Fruit fly (Drosophila melanogaster) whole organism, embryonic: ENCODE results near the gene CG18788.

ENCODE experiments used
- Antp ChIP-seq: fragments of 200-800 bp; sonication (Bioruptor generic); optimal IDR thresholded peaks from 3 replicates; lab custom pipeline; 2016; ENCODE audit warnings: missing biosample characterization, missing genetic modification characterization
- Awh ChIP-seq: fragments of 200-800 bp; sonication (Bioruptor generic); IDR thresholded peaks from 2 replicates; pipeline ENCODE4, ENCODE4 v1.3.6; 2022; ENCODE audit warnings: missing biosample characterization, missing genetic modification characterization
- Blimp-1 ChIP-seq: fragments of 200-800 bp; sonication (Bioruptor generic); optimal IDR thresholded peaks from 3 replicates; lab custom pipeline; 2018; ENCODE audit warnings: missing biosample characterization, missing genetic modification characterization, mild to moderate bottlenecking, moderate library complexity, missing genetic modification reagents
- CG10209 ChIP-seq: fragments of 200-800 bp; sonication (Bioruptor generic); optimal IDR thresholded peaks from 3 replicates; lab custom pipeline; 2017; ENCODE audit warnings: missing biosample characterization, mild to moderate bottlenecking, missing genetic modification characterization, missing genetic modification reagents
- CG12659 ChIP-seq: fragments of 200-800 bp; sonication (Bioruptor generic); optimal IDR thresholded peaks from 3 replicates; lab custom pipeline; 2017; ENCODE audit warnings: mild to moderate bottlenecking, missing biosample characterization, missing genetic modification reagents, missing genetic modification characterization
- CG13624 ChIP-seq: fragments of 200-800 bp; sonication (Bioruptor generic); optimal IDR thresholded peaks from 2 replicates; lab custom pipeline; 2016; ENCODE audit warnings: missing biosample characterization, missing genetic modification characterization
- CG14710 ChIP-seq: fragments of 200-800 bp; sonication (Bioruptor generic); optimal IDR thresholded peaks from 3 replicates; lab custom pipeline; 2019; ENCODE audit warnings: missing biosample characterization, mild to moderate bottlenecking, missing genetic modification characterization, moderate library complexity
- CG15696 ChIP-seq: fragments of 200-800 bp; sonication (Bioruptor generic); optimal IDR thresholded peaks from 2 replicates; lab custom pipeline; 2019; ENCODE audit warnings: missing biosample characterization, mild to moderate bottlenecking, missing genetic modification characterization, moderate library complexity
- CG16779 ChIP-seq: fragments of 200-800 bp; sonication (Bioruptor generic); IDR thresholded peaks from 2 replicates; pipeline ENCODE4 v1.3.6; 2022; ENCODE audit warnings: missing biosample characterization, missing genetic modification characterization
- CG17328 ChIP-seq: fragments of 200-800 bp; sonication (Bioruptor generic); IDR thresholded peaks from 2 replicates; pipeline ENCODE4 v1.3.6; 2022; ENCODE audit warnings: missing biosample characterization, missing genetic modification characterization
- CG3065 ChIP-seq: fragments of 200-800 bp; sonication (Bioruptor generic); optimal IDR thresholded peaks from 2 replicates; lab custom pipeline; 2016; ENCODE audit warnings: missing biosample characterization, missing genetic modification characterization
- CG3163 ChIP-seq: fragments of 200-800 bp; sonication (Bioruptor generic); optimal IDR thresholded peaks from 3 replicates; lab custom pipeline; 2016; ENCODE audit warnings: missing biosample characterization, missing genetic modification characterization
- CG3281 ChIP-seq: fragments of 200-800 bp; sonication (Bioruptor generic); optimal IDR thresholded peaks from 3 replicates; lab custom pipeline; 2017; ENCODE audit warnings: missing biosample characterization, mild to moderate bottlenecking, missing genetic modification characterization
- CG33213 ChIP-seq: fragments of 200-800 bp; sonication (Bioruptor generic); optimal IDR thresholded peaks from 3 replicates; lab custom pipeline; 2016; ENCODE audit warnings: missing biosample characterization, missing genetic modification characterization
- CG34422 ChIP-seq: fragments of 200-800 bp; sonication (Bioruptor generic); IDR thresholded peaks from 3 replicates; pipeline ENCODE4 v1.3.6; 2022; ENCODE audit warnings: missing biosample characterization, missing genetic modification characterization
- CG3838 ChIP-seq: fragments of 200-800 bp; sonication (Bioruptor generic); optimal IDR thresholded peaks from 3 replicates; lab custom pipeline; 2016; ENCODE audit warnings: missing biosample characterization, missing genetic modification characterization
- CG9437 ChIP-seq: fragments of 200-800 bp; sonication (Bioruptor generic); optimal IDR thresholded peaks from 2 replicates; lab custom pipeline; 2018; ENCODE audit warnings: missing biosample characterization, mild to moderate bottlenecking, missing genetic modification characterization
- CTCF ChIP-seq: fragments of 200-800 bp; sonication (Bioruptor generic); optimal IDR thresholded peaks from 2 replicates; lab custom pipeline; 2017; ENCODE audit warnings: missing biosample characterization, mild to moderate bottlenecking, missing genetic modification characterization, moderate library complexity
- Camta ChIP-seq: fragments of 200-800 bp; sonication (Bioruptor generic); optimal IDR thresholded peaks from 2 replicates; lab custom pipeline; 2016; ENCODE audit warnings: missing biosample characterization, missing genetic modification characterization
- Chrac-16 ChIP-seq: fragments of 200-800 bp; sonication (Bioruptor generic); optimal IDR thresholded peaks from 3 replicates; lab custom pipeline; 2016; ENCODE audit warnings: missing biosample characterization, missing genetic modification characterization
- Dek ChIP-seq: fragments of 200-800 bp; sonication (Bioruptor generic); optimal IDR thresholded peaks from 3 replicates; lab custom pipeline; 2019; ENCODE audit warnings: missing biosample characterization, mild to moderate bottlenecking, missing genetic modification characterization, moderate library complexity
- Hmx ChIP-seq: fragments of 200-800 bp; sonication (Bioruptor generic); optimal IDR thresholded peaks from 2 replicates; lab custom pipeline; 2016; ENCODE audit warnings: missing biosample characterization, missing genetic modification characterization
- Oli ChIP-seq: fragments of 200-800 bp; sonication (Bioruptor generic); optimal IDR thresholded peaks from 2 replicates; lab custom pipeline; 2018; ENCODE audit warnings: missing biosample characterization, mild to moderate bottlenecking, missing genetic modification characterization, moderate library complexity
- Poxn ChIP-seq: fragments of 200-800 bp; sonication (Bioruptor generic); IDR thresholded peaks from 2 replicates; pipeline ENCODE4 v1.3.6; 2022; ENCODE audit warnings: missing biosample characterization, missing genetic modification characterization
- Sox102F ChIP-seq: fragments of 200-800 bp; sonication (Bioruptor generic); optimal IDR thresholded peaks from 2 replicates; lab custom pipeline; 2018; ENCODE audit warnings: missing biosample characterization, mild to moderate bottlenecking, missing genetic modification characterization, moderate library complexity
- Spps ChIP-seq: fragments of 200-800 bp; sonication (Bioruptor generic); optimal IDR thresholded peaks from 2 replicates; lab custom pipeline; 2018; ENCODE audit warnings: missing biosample characterization, mild to moderate bottlenecking, missing genetic modification characterization
- al ChIP-seq: fragments of 200-800 bp; sonication (Bioruptor generic); IDR thresholded peaks from 2 replicates; pipeline ENCODE4 v1.3.6; 2022; ENCODE audit warnings: missing biosample characterization, missing genetic modification characterization
- cas ChIP-seq: fragments of 200-800 bp; sonication (Bioruptor generic); IDR thresholded peaks from 2 replicates; pipeline ENCODE4 v1.3.6; 2022; ENCODE audit warnings: missing biosample characterization, missing genetic modification characterization
- croc ChIP-seq: fragments of 200-800 bp; sonication (Bioruptor generic); conservative IDR thresholded peaks from 3 replicates; pipeline ENCODE4 v1.3.6; 2022; ENCODE audit warnings: missing biosample characterization, missing genetic modification characterization
- dmrt99B ChIP-seq: fragments of 200-800 bp; sonication (Bioruptor generic); optimal IDR thresholded peaks from 2 replicates; lab custom pipeline; 2018; ENCODE audit warnings: missing biosample characterization, mild to moderate bottlenecking, missing genetic modification characterization, moderate library complexity
- dysf ChIP-seq: fragments of 200-800 bp; sonication (Bioruptor generic); IDR thresholded peaks from 3 replicates; pipeline ENCODE4 v1.3.6; 2022; ENCODE audit warnings: missing biosample characterization, missing genetic modification characterization
- fru ChIP-seq: fragments of >200 bp; optimal IDR thresholded peaks from 2 replicates; lab custom pipeline; 2017
- gt ChIP-seq: fragments of 200-800 bp; sonication (Bioruptor generic); IDR thresholded peaks from 2 replicates; pipeline ENCODE4 v1.3.6; 2022; ENCODE audit warnings: missing biosample characterization, missing genetic modification characterization
- h ChIP-seq: fragments of >200 bp; optimal IDR thresholded peaks from 2 replicates; lab custom pipeline; 2017
- hth ChIP-seq: fragments of >200 bp; optimal IDR thresholded peaks from 2 replicates; lab custom pipeline; 2017; ENCODE audit warnings: inconsistent platforms
- inv ChIP-seq: fragments of 200-800 bp; sonication (Bioruptor generic); IDR thresholded peaks from 2 replicates; pipeline ENCODE4 v1.3.6; 2022; ENCODE audit warnings: missing biosample characterization, missing genetic modification characterization; ENCODE audit not compliant: partially characterized antibody
- lmd ChIP-seq: fragments of 200-800 bp; sonication (Bioruptor generic); IDR thresholded peaks from 2 replicates; pipeline ENCODE4 v1.3.6; 2022; ENCODE audit warnings: missing biosample characterization, missing genetic modification characterization
- mam ChIP-seq: fragments of 200-800 bp; sonication (Bioruptor generic); optimal IDR thresholded peaks from 3 replicates; lab custom pipeline; 2016; ENCODE audit warnings: missing biosample characterization, missing genetic modification characterization
- nau ChIP-seq: fragments of 200-800 bp; sonication (Bioruptor generic); optimal IDR thresholded peaks from 3 replicates; lab custom pipeline; 2017; ENCODE audit warnings: missing biosample characterization, mild to moderate bottlenecking, missing genetic modification characterization, missing genetic modification reagents
- nom ChIP-seq: fragments of 200-800 bp; sonication (Bioruptor generic); optimal IDR thresholded peaks from 2 replicates; lab custom pipeline; 2017; ENCODE audit warnings: missing biosample characterization, missing genetic modification characterization, mild to moderate bottlenecking, moderate library complexity, missing genetic modification reagents
- onecut ChIP-seq: fragments of 200-800 bp; sonication (Bioruptor generic); IDR thresholded peaks from 2 replicates; pipeline ENCODE4 v1.3.6; 2022; ENCODE audit warnings: missing biosample characterization, missing genetic modification characterization
- salm ChIP-seq: fragments of 200-800 bp; sonication (Bioruptor generic); optimal IDR thresholded peaks from 2 replicates; lab custom pipeline; 2018; ENCODE audit warnings: missing biosample characterization, mild to moderate bottlenecking, missing genetic modification characterization
- sens ChIP-seq: fragments of 200-800 bp; sonication (Bioruptor generic); peaks from one replicate; lab custom pipeline; 2016; ENCODE audit warnings: missing biosample characterization, missing genetic modification characterization
- seq ChIP-seq: fragments of 200-800 bp; sonication (Bioruptor generic); IDR thresholded peaks from 2 replicates; pipeline ENCODE4 v1.3.6; 2022; ENCODE audit warnings: missing biosample characterization, missing genetic modification characterization
- tin ChIP-seq: fragments of 200-800 bp; sonication (Bioruptor generic); optimal IDR thresholded peaks from 3 replicates; lab custom pipeline; 2016; ENCODE audit warnings: missing biosample characterization, missing genetic modification characterization
- tio ChIP-seq: fragments of 200-800 bp; sonication (Bioruptor generic); optimal IDR thresholded peaks from 2 replicates; lab custom pipeline; 2017; ENCODE audit warnings: missing biosample characterization, missing genetic modification characterization, inconsistent platforms
- tup ChIP-seq: fragments of 200-800 bp; sonication (Bioruptor generic); optimal IDR thresholded peaks from 2 replicates; lab custom pipeline; 2016; ENCODE audit warnings: missing biosample characterization, mild to moderate bottlenecking, missing genetic modification characterization, moderate library complexity
- unc-4 ChIP-seq: fragments of 200-800 bp; sonication (Bioruptor generic); IDR thresholded peaks from 2 replicates; pipeline ENCODE4 v1.3.6; 2022; ENCODE audit warnings: missing biosample characterization, missing genetic modification characterization; ENCODE audit not compliant: partially characterized antibody
- usp ChIP-seq: fragments of >200 bp; optimal IDR thresholded peaks from 2 replicates; lab custom pipeline; 2017; ENCODE audit warnings: missing biosample characterization, missing genetic modification characterization
- zen ChIP-seq: fragments of 200-800 bp; sonication (Bioruptor generic); optimal IDR thresholded peaks from 3 replicates; lab custom pipeline; 2018; ENCODE audit warnings: missing biosample characterization, mild to moderate bottlenecking, missing genetic modification characterization, moderate library complexity
- zf30C ChIP-seq: fragments of 200-800 bp; sonication (Bioruptor generic); optimal IDR thresholded peaks from 3 replicates; lab custom pipeline; 2018; ENCODE audit warnings: missing biosample characterization, mild to moderate bottlenecking, missing genetic modification characterization

CG18788 gene

dm6 chr2L:12011682-12012655 lies 22.0 kb upstream of the CG18788 start (continued):
- TF ChIP-seq Poxn (GFP tag; lab: Robert Waterston, UW) (no peak), mam (GFP tag; lab: Kevin White, UChicago) (peak; percentile 75), CG34422 (no peak), CG3281 (GFP tag; lab: Kevin White, UChicago) (peak; percentile 62), Oli (tag; lab: Kevin White, UChicago) (peak; percentile 37), nom (GFP tag; lab: Kevin White, UChicago) (peak; percentile 88), CG13624 (GFP tag; lab: Kevin White, UChicago) (peak; percentile 88), hth (lab: Kevin White, UChicago) (no peak), sens (GFP tag; lab: Kevin White, UChicago) (peak; percentile 97), CG3838 (peak; percentile 46), CG9437 (GFP tag; lab: Kevin White, UChicago) (no peak), salm (tag; lab: Kevin White, UChicago) (peak; percentile 82), al (GFP tag; lab: Robert Waterston, UW) (no peak), h (lab: Kevin White, UChicago) (no peak), onecut (GFP tag; lab: Robert Waterston, UW) (peak; percentile 84), gt (no peak), CG17328 (GFP tag; lab: Robert Waterston, UW) (no peak), fru (lab: Kevin White, UChicago) (no peak), CG3065 (GFP tag; lab: Kevin White, UChicago) (peak; percentile 10), dysf (no peak), CG15696 (tag; lab: Kevin White, UChicago) (peak; percentile 60), CG16779 (GFP tag; lab: Robert Waterston, UW) (no peak), Camta (GFP tag; lab: Kevin White, UChicago) (peak; percentile 25), zen (peak; percentile 31), seq (GFP tag; lab: Robert Waterston, UW) (no peak), CG14710 (tag; lab: Kevin White, UChicago) (peak; percentile 62), Dek (tag; lab: Kevin White, UChicago) (peak; percentile 60), Hmx (no peak), lmd (GFP tag; lab: Robert Waterston, UW) (no peak), tup (peak; percentile 24), zf30C (GFP tag; lab: Kevin White, UChicago) (no peak), dmrt99B (tag; lab: Kevin White, UChicago) (peak; percentile 72), CG33213 (GFP tag; lab: Kevin White, UChicago) (peak; percentile 91), tin (peak; percentile 76), tio (no peak), CG3163 (GFP tag; lab: Kevin White, UChicago) (peak; percentile 73), CG12659 (GFP tag; lab: Kevin White, UChicago) (peak; percentile 74), Sox102F (GFP tag; lab: Kevin White, UChicago) (peak; percentile 57), cas (GFP tag; lab: Robert Waterston, UW) (no peak), unc-4 (GFP tag; lab: Robert Waterston, UW) (no peak), nau (GFP tag; lab: Kevin White, UChicago) (no peak), inv (GFP tag; lab: Robert Waterston, UW) (no peak), Chrac-16 (peak; percentile 64), Awh (GFP tag; lab: Robert Waterston, UW) (no peak), CG10209 (peak; percentile 67), CTCF (GFP tag; lab: Kevin White, UChicago) (peak; percentile 64), Blimp-1 (GFP tag; lab: Kevin White, UChicago) (peak; percentile 75), Antp (peak; percentile 85), usp (GFP tag; lab: Kevin White, UChicago) (no peak), Spps (tag; lab: Kevin White, UChicago) (peak; percentile 8), croc (GFP tag; lab: Robert Waterston, UW) (no peak)
